Worm (Caenorhabditis elegans) whole organism, L1 larva: ENCODE results near the gene Y39G8B.1.

Experiments used
- dsc-1 ChIP-seq: sonication (generic microtip); optimal IDR thresholded peaks from 2 replicates; lab custom pipeline; 2016; ENCODE audit warnings: mild to moderate bottlenecking, missing genetic modification characterization, missing compliant biosample characterization
- fos-1 ChIP-seq: fragments of 150-350 bp; optimal IDR thresholded peaks from 2 replicates; lab custom pipeline; 2014; ENCODE audit warnings: missing biosample characterization, missing genetic modification characterization
- isw-1 ChIP-seq: fragments of 200-800 bp; sonication (Bioruptor generic); IDR thresholded peaks from 2 replicates; pipeline ENCODE4 v1.3.6; 2022; ENCODE audit warnings: missing genetic modification characterization, missing compliant biosample characterization
- lin-14 ChIP-seq: fragments of 200-800 bp; sonication (Bioruptor generic); optimal IDR thresholded peaks from 2 replicates; lab custom pipeline; 2018; ENCODE audit warnings: mild to moderate bottlenecking, missing genetic modification characterization, moderate library complexity, missing compliant biosample characterization
- mep-1 ChIP-seq: fragments of 150-350 bp; optimal IDR thresholded peaks from 2 replicates; lab custom pipeline; 2014; ENCODE audit warnings: missing biosample characterization, missing genetic modification characterization
- sptf-1 ChIP-seq: fragments of 150-350 bp; optimal IDR thresholded peaks from 2 replicates; lab custom pipeline; 2014; ENCODE audit warnings: missing biosample characterization, missing genetic modification characterization
- unc-130 ChIP-seq: fragments of 150-350 bp; optimal IDR thresholded peaks from 2 replicates; lab custom pipeline; 2017; ENCODE audit warnings: missing biosample characterization, missing genetic modification characterization, inconsistent platforms
- unc-62 ChIP-seq: fragments of 150-350 bp; optimal IDR thresholded peaks from 2 replicates; lab custom pipeline; 2014; ENCODE audit warnings: missing biosample characterization, missing genetic modification reagents, missing genetic modification characterization

- TF ChIP-seq isw-1 (GFP tag; lab: Robert Waterston, UW) (no peak), dsc-1 (tag; lab: Kevin White, UChicago) (no peak), mep-1 (tag; lab: Kevin White, UChicago) (no peak), fos-1 (tag; lab: Kevin White, UChicago) (no peak), unc-62 (GFP tag; lab: Kevin White, UChicago) (no peak), unc-130 (no peak), sptf-1 (tag; lab: Kevin White, UChicago) (no peak), lin-14 (GFP tag; lab: Kevin White, UChicago) (no peak)
These were observed 18.1 kb upstream of the Y39G8B.1 start, which contains the start of gene Y39G8B.5 for ce11 chrII:13991741-13992140.
